Fruit fly (Drosophila melanogaster) whole organism, prepupa: Measurements from ENCODE around the gene Larp4B.
A peak's percentile ranks its signal among the peaks of the same experiment; 100 is the strongest.

ENCODE experiments used
- CG10631 ChIP-seq: fragments of 200-800 bp; sonication (Bioruptor generic); optimal IDR thresholded peaks from 2 replicates; lab custom pipeline; 2016; ENCODE audit warnings: missing biosample characterization, missing genetic modification characterization
- CG10669 ChIP-seq: fragments of 200-800 bp; sonication (Bioruptor generic); optimal IDR thresholded peaks from 3 replicates; lab custom pipeline; 2018; ENCODE audit warnings: missing biosample characterization, mild to moderate bottlenecking, missing genetic modification characterization, moderate library complexity
- CG11294 ChIP-seq: fragments of 200-800 bp; sonication (Bioruptor generic); IDR thresholded peaks from 2 replicates; pipeline ENCODE4 v1.3.6; 2022; ENCODE audit warnings: missing biosample characterization, missing genetic modification characterization
- CG11762 ChIP-seq: fragments of 200-800 bp; sonication (Bioruptor generic); optimal IDR thresholded peaks from 3 replicates; lab custom pipeline; 2016; ENCODE audit warnings: missing biosample characterization, missing genetic modification characterization; ENCODE audit not compliant: insufficient read depth
- CG15336 ChIP-seq: fragments of 200-800 bp; sonication (Bioruptor generic); IDR thresholded peaks from 2 replicates; pipeline ENCODE4 v1.3.6; 2022; ENCODE audit warnings: missing biosample characterization, missing genetic modification characterization
- CG16779 ChIP-seq: fragments of 200-800 bp; sonication (Bioruptor generic); optimal IDR thresholded peaks from 3 replicates; lab custom pipeline; 2017; ENCODE audit warnings: missing biosample characterization, mild to moderate bottlenecking, missing genetic modification characterization
- CG3032 ChIP-seq: fragments of 200-800 bp; optimal IDR thresholded peaks from 2 replicates; lab custom pipeline; 2019; ENCODE audit warnings: missing biosample characterization, mild to moderate bottlenecking, missing genetic modification characterization, moderate library complexity
- CG31627 ChIP-seq: fragments of 200-800 bp; sonication (Bioruptor generic); optimal IDR thresholded peaks from 3 replicates; lab custom pipeline; 2016; ENCODE audit warnings: missing biosample characterization, missing genetic modification characterization
- CG32006 ChIP-seq: fragments of 200-800 bp; sonication (Bioruptor generic); optimal IDR thresholded peaks from 3 replicates; lab custom pipeline; 2017; ENCODE audit warnings: missing biosample characterization, mild to moderate bottlenecking, missing genetic modification characterization
- CG34406 ChIP-seq: fragments of 200-800 bp; sonication (Bioruptor generic); optimal IDR thresholded peaks from 3 replicates; lab custom pipeline; 2016; ENCODE audit warnings: missing biosample characterization, missing genetic modification characterization
- CG3919 ChIP-seq: fragments of 200-800 bp; sonication (Bioruptor generic); optimal IDR thresholded peaks from 3 replicates; lab custom pipeline; 2016; ENCODE audit warnings: missing biosample characterization, missing genetic modification characterization
- CG4318 ChIP-seq: fragments of 200-800 bp; sonication (Bioruptor generic); optimal IDR thresholded peaks from 3 replicates; lab custom pipeline; 2017; ENCODE audit warnings: missing biosample characterization, mild to moderate bottlenecking, missing genetic modification characterization
- CG6792 ChIP-seq: fragments of 200-800 bp; sonication (Bioruptor generic); optimal IDR thresholded peaks from 3 replicates; lab custom pipeline; 2016; ENCODE audit warnings: missing biosample characterization, missing genetic modification characterization
- CG6808 ChIP-seq: fragments of 200-800 bp; sonication (Bioruptor generic); optimal IDR thresholded peaks from 3 replicates; lab custom pipeline; 2017; ENCODE audit warnings: missing biosample characterization, missing genetic modification characterization, mild to moderate bottlenecking, moderate library complexity, missing genetic modification reagents
- CG6854 ChIP-seq: fragments of 200-800 bp; sonication (Bioruptor generic); optimal IDR thresholded peaks from 2 replicates; lab custom pipeline; 2017; ENCODE audit warnings: missing biosample characterization, mild to moderate bottlenecking, missing genetic modification characterization
- CG7368 ChIP-seq: fragments of 200-800 bp; sonication (Bioruptor generic); optimal IDR thresholded peaks from 3 replicates; lab custom pipeline; 2016; ENCODE audit warnings: missing biosample characterization, missing genetic modification characterization
- CG8119 ChIP-seq: fragments of 200-800 bp; sonication (Bioruptor generic); IDR thresholded peaks from 3 replicates; pipeline ENCODE4 v1.3.6; 2022; ENCODE audit warnings: missing biosample characterization, missing genetic modification characterization
- CG8319 ChIP-seq: fragments of 200-800 bp; sonication (Bioruptor generic); optimal IDR thresholded peaks from 3 replicates; lab custom pipeline; 2016; ENCODE audit warnings: missing biosample characterization, missing genetic modification characterization
- CG8632 ChIP-seq: fragments of 200-800 bp; sonication (Bioruptor generic); optimal IDR thresholded peaks from 3 replicates; lab custom pipeline; 2016; ENCODE audit warnings: missing biosample characterization, missing genetic modification characterization
- CG9139 ChIP-seq: fragments of 200-800 bp; sonication (Bioruptor generic); optimal IDR thresholded peaks from 3 replicates; lab custom pipeline; 2017; ENCODE audit warnings: missing biosample characterization, mild to moderate bottlenecking, missing genetic modification characterization
- Eip75B ChIP-seq: fragments of 200-800 bp; sonication (Bioruptor generic); optimal IDR thresholded peaks from 3 replicates; lab custom pipeline; 2016; ENCODE audit warnings: missing biosample characterization, missing genetic modification characterization
- Eip78C ChIP-seq: fragments of 200-800 bp; sonication (Bioruptor generic); peaks from one replicate; lab custom pipeline; 2016; ENCODE audit warnings: missing biosample characterization, missing genetic modification characterization
- Eip93F ChIP-seq: fragments of 200-800 bp; sonication (Bioruptor generic); optimal IDR thresholded peaks from 2 replicates; lab custom pipeline; 2016; ENCODE audit warnings: missing biosample characterization, mild to moderate bottlenecking, missing genetic modification characterization
- Gug ChIP-seq: fragments of 200-800 bp; sonication (Bioruptor generic); IDR thresholded peaks from 2 replicates; pipeline ENCODE4 v1.3.6; 2022; ENCODE audit warnings: missing biosample characterization, missing genetic modification characterization
- Hr39 ChIP-seq: fragments of 200-800 bp; sonication (Bioruptor generic); optimal IDR thresholded peaks from 2 replicates; lab custom pipeline; 2016; ENCODE audit warnings: missing biosample characterization, missing genetic modification characterization
- Hr4 ChIP-seq: fragments of 200-800 bp; sonication (Bioruptor generic); optimal IDR thresholded peaks from 3 replicates; lab custom pipeline; 2016; ENCODE audit warnings: missing biosample characterization, missing genetic modification characterization
- Lpt ChIP-seq: fragments of 200-800 bp; sonication (Bioruptor generic); optimal IDR thresholded peaks from 3 replicates; lab custom pipeline; 2016; ENCODE audit warnings: missing biosample characterization, missing genetic modification characterization
- Met ChIP-seq: fragments of 200-800 bp; sonication (Bioruptor generic); optimal IDR thresholded peaks from 3 replicates; lab custom pipeline; 2016; ENCODE audit warnings: missing biosample characterization, missing genetic modification characterization
- OdsH ChIP-seq: fragments of 200-800 bp; sonication (Bioruptor generic); optimal IDR thresholded peaks from 3 replicates; lab custom pipeline; 2016; ENCODE audit warnings: missing biosample characterization, missing genetic modification characterization
- Smox ChIP-seq: fragments of 200-800 bp; sonication (Bioruptor generic); optimal IDR thresholded peaks from 3 replicates; lab custom pipeline; 2016; ENCODE audit warnings: missing biosample characterization, missing genetic modification characterization
- Sox14 ChIP-seq: fragments of 200-800 bp; sonication (Bioruptor generic); optimal IDR thresholded peaks from 3 replicates; lab custom pipeline; 2016; ENCODE audit warnings: missing biosample characterization, missing genetic modification characterization
- achi ChIP-seq: fragments of 200-800 bp; sonication (Bioruptor generic); optimal IDR thresholded peaks from 3 replicates; lab custom pipeline; 2016; ENCODE audit warnings: missing biosample characterization, missing genetic modification characterization
- acj6 ChIP-seq: fragments of 200-800 bp; sonication (Bioruptor generic); optimal IDR thresholded peaks from 3 replicates; lab custom pipeline; 2016; ENCODE audit warnings: missing biosample characterization, missing genetic modification characterization
- cyc ChIP-seq: fragments of 200-800 bp; sonication (Bioruptor generic); optimal IDR thresholded peaks from 3 replicates; lab custom pipeline; 2016; ENCODE audit warnings: missing biosample characterization, missing genetic modification characterization
- dac ChIP-seq: fragments of 200-800 bp; sonication (Bioruptor generic); optimal IDR thresholded peaks from 2 replicates; lab custom pipeline; 2017; ENCODE audit warnings: missing biosample characterization, mild to moderate bottlenecking, missing genetic modification characterization
- dsx ChIP-seq: fragments of 200-800 bp; optimal IDR thresholded peaks from 3 replicates; lab custom pipeline; 2019; ENCODE audit warnings: missing biosample characterization, mild to moderate bottlenecking, missing genetic modification characterization, moderate library complexity; ENCODE audit not compliant: poor library complexity, severe bottlenecking
- eg ChIP-seq: fragments of 200-800 bp; sonication (Bioruptor generic); IDR thresholded peaks from 3 replicates; pipeline ENCODE4 v1.3.6; 2022; ENCODE audit warnings: missing biosample characterization, missing genetic modification characterization
- fd59A ChIP-seq: fragments of 200-800 bp; sonication (Bioruptor generic); optimal IDR thresholded peaks from 2 replicates; lab custom pipeline; 2017; ENCODE audit warnings: missing biosample characterization, mild to moderate bottlenecking, missing genetic modification characterization, missing genetic modification reagents
- lz ChIP-seq: fragments of 200-800 bp; sonication (Bioruptor generic); optimal IDR thresholded peaks from 3 replicates; lab custom pipeline; 2016; ENCODE audit warnings: missing biosample characterization, missing genetic modification characterization
- net ChIP-seq: fragments of 200-800 bp; sonication (Bioruptor generic); optimal IDR thresholded peaks from 3 replicates; lab custom pipeline; 2016; ENCODE audit warnings: missing biosample characterization, missing genetic modification characterization
- pdm3 ChIP-seq: fragments of 200-800 bp; sonication (Bioruptor generic); optimal IDR thresholded peaks from 3 replicates; lab custom pipeline; 2016; ENCODE audit warnings: missing biosample characterization, missing genetic modification characterization
- spab ChIP-seq: fragments of 200-800 bp; sonication (Bioruptor generic); optimal IDR thresholded peaks from 2 replicates; lab custom pipeline; 2017; ENCODE audit warnings: missing biosample characterization, mild to moderate bottlenecking, missing genetic modification characterization, missing genetic modification reagents
- svp ChIP-seq: fragments of 200-800 bp; sonication (Bioruptor generic); peaks from one replicate; lab custom pipeline; 2016; ENCODE audit warnings: missing biosample characterization, missing genetic modification characterization
- topi ChIP-seq: fragments of 200-800 bp; sonication (Bioruptor generic); optimal IDR thresholded peaks from 3 replicates; lab custom pipeline; 2016; ENCODE audit warnings: missing biosample characterization, missing genetic modification characterization
- vri ChIP-seq: fragments of 200-800 bp; sonication (Bioruptor generic); optimal IDR thresholded peaks from 3 replicates; lab custom pipeline; 2016; ENCODE audit warnings: missing biosample characterization, mild to moderate bottlenecking, missing genetic modification characterization

Gene Larp4B

DNA sequence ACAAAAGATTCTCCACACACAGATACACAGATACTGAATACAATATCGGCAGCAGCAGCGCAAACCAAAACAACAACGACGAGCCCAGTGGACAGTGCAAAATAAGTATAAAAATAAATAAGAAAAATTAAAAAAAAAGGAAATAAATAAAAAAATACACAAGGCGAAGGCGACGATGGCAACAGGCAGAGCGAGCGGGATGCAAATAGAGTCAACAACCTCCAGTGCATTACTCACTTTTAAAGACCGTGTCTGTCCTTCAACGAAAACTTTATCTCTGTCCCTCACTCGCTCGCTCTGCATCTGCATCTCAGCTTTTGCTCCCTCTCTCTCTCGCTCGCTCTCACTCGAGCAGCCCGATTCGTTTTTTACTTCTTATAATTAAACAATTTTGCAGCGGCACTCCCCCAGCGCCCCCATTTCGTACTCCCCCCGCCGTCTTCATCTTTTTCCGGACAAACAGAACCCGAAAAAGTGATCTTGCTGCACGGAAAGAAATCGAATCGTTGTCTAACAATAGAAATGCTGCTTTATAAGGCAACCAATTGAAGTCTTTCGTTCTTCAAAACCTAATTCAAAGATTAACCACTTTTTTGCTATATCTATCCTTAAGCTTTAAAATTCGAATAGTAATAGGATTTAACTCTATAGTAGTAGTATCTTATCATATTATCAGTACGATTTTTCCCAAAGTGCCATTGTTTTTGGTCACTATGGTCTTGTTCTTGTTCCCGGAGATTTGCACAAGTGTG lies 21.9 kb downstream of the Larp4B start (continued):
- TF ChIP-seq CG11762 (GFP tag; lab: Kevin White, UChicago) (peak; percentile 95), dsx (GFP tag; lab: Kevin White, UChicago) (peak; percentile 99), Hr39 (GFP tag; lab: Kevin White, UChicago) (peak; percentile 91), Smox (peak; percentile 68), dac (GFP tag; lab: Kevin White, UChicago) (peak; percentile 67), CG3919 (GFP tag; lab: Kevin White, UChicago) (peak; percentile 87), CG7368 (GFP tag; lab: Kevin White, UChicago) (peak; percentile 91), net (GFP tag; lab: Kevin White, UChicago) (peak; percentile 96), Hr4 (GFP tag; lab: Kevin White, UChicago) (peak; percentile 42), topi (GFP tag; lab: Kevin White, UChicago) (peak; percentile 89), CG8632 (GFP tag; lab: Kevin White, UChicago) (peak; percentile 94), eg (GFP tag; lab: Robert Waterston, UW) (peak; percentile 97), acj6 (GFP tag; lab: Kevin White, UChicago) (peak; percentile 68), fd59A (peak; percentile 83), pdm3 (GFP tag; lab: Kevin White, UChicago) (peak; percentile 78), CG34406 (GFP tag; lab: Kevin White, UChicago) (peak; percentile 92), OdsH (peak; percentile 85), CG4318 (peak; percentile 6), CG6808 (GFP tag; lab: Kevin White, UChicago) (peak; percentile 99), CG6854 (GFP tag; lab: Kevin White, UChicago) (peak; percentile 100), spab (GFP tag; lab: Kevin White, UChicago) (peak; percentile 100), CG3032 (peak; percentile 99), svp (GFP tag; lab: Kevin White, UChicago) (peak; percentile 94), vri (GFP tag; lab: Kevin White, UChicago) (peak; percentile 94), Lpt (peak; percentile 93), Eip75B (GFP tag; lab: Kevin White, UChicago) (peak; percentile 93), Eip78C (peak; percentile 86), CG10669 (peak; percentile 99), Gug (GFP tag; lab: Robert Waterston, UW) (peak; percentile 86), CG8119 (peak; percentile 95), CG31627 (GFP tag; lab: Kevin White, UChicago) (peak; percentile 91), Eip93F (GFP tag; lab: Kevin White, UChicago) (peak; percentile 98), CG32006 (peak; percentile 72), CG6792 (GFP tag; lab: Kevin White, UChicago) (peak; percentile 87), lz (GFP tag; lab: Kevin White, UChicago) (peak; percentile 86)

dm6 chr3L:3247130-3248065 lies 22.8 kb downstream of the Larp4B start, which contains the start of gene CG43389:
CG43389 (plus strand) TSS chr3L:3248015.
- TF ChIP-seq CG8632 (GFP tag; lab: Kevin White, UChicago) (peak; percentile 96), CG31627 (GFP tag; lab: Kevin White, UChicago) (peak; percentile 99), Gug (GFP tag; lab: Robert Waterston, UW) (peak; percentile 58), cyc (peak; percentile 95), CG15336 (GFP tag; lab: Robert Waterston, UW) (peak; percentile 81), vri (GFP tag; lab: Kevin White, UChicago) (peak; percentile 99), CG4318 (peak; percentile 69), eg (GFP tag; lab: Robert Waterston, UW) (peak; percentile 81), CG8319 (peak; percentile 89), Eip78C (peak; percentile 98), CG10669 (peak; percentile 87), Sox14 (GFP tag; lab: Kevin White, UChicago) (peak; percentile 98), Smox (peak; percentile 99), achi (GFP tag; lab: Kevin White, UChicago) (peak; percentile 94), topi (GFP tag; lab: Kevin White, UChicago) (peak; percentile 96), acj6 (GFP tag; lab: Kevin White, UChicago) (peak; percentile 97), CG11294 (no peak), CG16779 (tag; lab: Kevin White, UChicago) (peak; percentile 42), CG3032 (peak; percentile 89), CG3919 (GFP tag; lab: Kevin White, UChicago) (peak; percentile 86), CG6854 (GFP tag; lab: Kevin White, UChicago) (peak; percentile 88), CG9139 (GFP tag; lab: Kevin White, UChicago) (peak; percentile 80), Met (peak; percentile 98), CG10631 (GFP tag; lab: Kevin White, UChicago) (peak; percentile 92), CG6792 (GFP tag; lab: Kevin White, UChicago) (peak; percentile 95), CG11762 (GFP tag; lab: Kevin White, UChicago) (peak; percentile 72)
